Worm (Caenorhabditis elegans) whole organism, late embryonic: ENCODE data around the gene C33F10.4.

ENCODE experiments used
- elt-2 ChIP-seq: sonication (generic microtip); optimal IDR thresholded peaks from 2 replicates; lab custom pipeline; 2016; ENCODE audit warnings: missing genetic modification reagents, missing genetic modification characterization, missing compliant biosample characterization
- pha-4 ChIP-seq: fragments of 150-350 bp; optimal IDR thresholded peaks from 2 replicates; lab custom pipeline; 2018; ENCODE audit warnings: missing biosample characterization, missing genetic modification reagents, missing genetic modification characterization

- TF ChIP-seq elt-2 (no peak), pha-4 (no peak)
Observed at ce11 chrII:4837659-4838058, 42.1 kb downstream of the C33F10.4 start, which contains the start of gene C33F10.12.
